Worm (Caenorhabditis elegans): ENCODE data around the gene moa-1.
A peak's percentile ranks its signal among the peaks of the same experiment; 100 is the strongest.

The moa-1 gene

DNA sequence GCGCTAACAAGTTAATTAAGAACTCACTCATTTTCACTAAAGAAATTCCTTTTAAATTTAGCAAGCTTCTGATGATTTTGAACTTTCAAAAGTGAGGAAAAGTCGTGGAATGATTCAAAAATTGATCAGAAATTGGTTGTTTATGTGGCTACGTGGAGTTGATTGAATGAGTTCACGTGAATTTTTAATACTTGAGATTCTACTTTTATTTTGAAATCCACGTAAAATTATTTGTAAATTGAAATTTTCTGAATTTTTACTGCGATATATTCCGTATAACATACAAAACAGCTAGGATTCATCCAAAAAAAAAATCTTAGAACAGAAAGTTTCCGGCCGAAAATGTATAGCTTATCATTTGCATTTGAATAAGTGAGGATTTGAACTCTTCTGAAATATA is at the start of gene moa-1:
Gene moa-1 (minus strand): TSS at position 101 of the 400 bp plus-strand sequence.
- no peak for TF ChIP-seq elt-2 (tag; optimal IDR thresholded peaks at IDR 0.05)
- no peak for TF ChIP-seq unc-30 (tag; optimal IDR thresholded peaks at IDR 0.05)
- TF ChIP-seq fkh-10 (GFP tag; optimal IDR thresholded peaks at IDR 0.05) = no peak
- no peak for TF ChIP-seq dpl-1 (GFP tag; optimal IDR thresholded peaks at IDR 0.05)
- TF ChIP-seq fkh-4 (tag; optimal IDR thresholded peaks at IDR 0.05; ENCODE audit: borderline replicate concordance) = no peak
- TF ChIP-seq unc-62 (GFP tag; optimal IDR thresholded peaks at IDR 0.05) = no peak
- no peak for TF ChIP-seq pax-3 (tag; optimal IDR thresholded peaks at IDR 0.05)
- TF ChIP-seq fkh-8 (tag; optimal IDR thresholded peaks at IDR 0.05) = no peak
- no peak for TF ChIP-seq efl-3 (GFP tag; optimal IDR thresholded peaks at IDR 0.05)
- TF ChIP-seq nhr-90 (tag; optimal IDR thresholded peaks at IDR 0.05; ENCODE audit: poor library complexity) = no peak
- no peak for TF ChIP-seq nhr-47 (tag; optimal IDR thresholded peaks at IDR 0.05)
- TF ChIP-seq nhr-12 (tag; optimal IDR thresholded peaks at IDR 0.05) = no peak
- TF ChIP-seq zip-4 (GFP tag; optimal IDR thresholded peaks at IDR 0.05) = no peak
- no peak for TF ChIP-seq nhr-77 (tag; optimal IDR thresholded peaks at IDR 0.05)

DNA sequence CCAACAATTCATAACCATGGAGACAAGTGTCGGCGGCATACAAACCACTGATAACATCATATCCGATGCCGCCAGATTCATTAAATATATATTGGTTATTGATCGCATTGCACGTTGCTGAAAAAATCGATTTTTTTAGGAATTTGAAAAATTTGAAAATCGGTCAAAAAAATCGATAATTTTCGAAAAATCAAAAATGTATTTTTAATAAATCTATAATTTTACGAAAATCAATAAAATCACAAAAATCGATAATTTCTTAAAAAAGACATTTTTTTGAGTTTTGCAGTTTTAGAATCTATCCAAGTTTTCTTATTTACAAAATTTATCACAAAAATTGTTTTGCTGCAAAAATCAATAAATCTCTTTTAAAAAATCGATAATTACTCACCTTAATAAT is 45.8 kb upstream of the moa-1 start:
- TF ChIP-seq blmp-1 (tag; optimal IDR thresholded peaks at IDR 0.05) = no peak
- TF ChIP-seq nhr-11 (tag; optimal IDR thresholded peaks at IDR 0.05) = no peak
- TF ChIP-seq xbp-1 (tag; optimal IDR thresholded peaks at IDR 0.05) = no peak
- no peak for TF ChIP-seq ama-1 (optimal IDR thresholded peaks at IDR 0.05)
- TF ChIP-seq ceh-90 (tag; optimal IDR thresholded peaks at IDR 0.05) = no peak
- no peak for TF ChIP-seq egl-27 (tag; optimal IDR thresholded peaks at IDR 0.05)

DNA sequence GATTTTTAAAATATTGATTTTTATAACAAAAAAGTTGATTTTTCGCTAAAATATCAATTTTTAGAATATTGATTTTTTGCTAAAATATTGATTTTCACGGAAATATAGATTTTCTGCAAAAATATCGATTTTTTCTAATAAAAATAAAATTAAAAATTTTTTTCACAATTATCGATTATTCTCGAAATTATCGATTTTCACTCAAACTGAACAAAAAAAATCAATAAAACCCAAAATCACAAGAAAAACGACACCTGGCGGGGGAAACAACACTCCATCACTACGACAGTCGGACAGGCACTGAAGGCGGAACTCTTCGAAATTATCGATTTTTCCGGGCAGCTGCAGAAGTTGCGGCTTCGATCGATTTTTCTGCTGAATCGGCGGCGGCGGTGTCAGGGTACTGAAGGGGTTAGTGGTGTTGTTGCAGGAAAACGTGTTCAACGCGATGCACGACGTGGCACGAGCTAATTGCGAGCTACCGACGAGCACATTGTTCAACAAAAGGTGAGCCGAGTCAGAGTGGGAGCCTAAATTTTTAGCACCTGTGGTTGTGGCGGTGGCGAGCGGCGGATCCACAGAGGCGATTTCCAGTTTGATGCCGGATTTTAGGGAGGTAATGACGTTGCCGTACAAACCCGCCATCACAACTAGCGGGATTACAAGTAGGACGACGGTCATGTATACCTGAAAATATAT is 43.6 kb upstream of the moa-1 start:
- TF ChIP-seq swsn-7 (tag; optimal IDR thresholded peaks at IDR 0.05) (no peak), ets-5 (GFP tag; IDR thresholded peaks at IDR 0.05) (no peak), Y116A8C.19 (tag; optimal IDR thresholded peaks at IDR 0.05; ENCODE audit: borderline replicate concordance) (no peak), unc-86 (tag; optimal IDR thresholded peaks at IDR 0.05) (no peak), nhr-77 (tag; optimal IDR thresholded peaks at IDR 0.05) (no peak), mef-2 (tag; optimal IDR thresholded peaks at IDR 0.05) (no peak), ces-1 (GFP tag; optimal IDR thresholded peaks at IDR 0.05) (no peak), dsc-1 (tag; optimal IDR thresholded peaks at IDR 0.05) (no peak), nhr-20 (tag; optimal IDR thresholded peaks at IDR 0.05) (no peak), nhr-85 (tag) (no peak), lin-39 (tag; optimal IDR thresholded peaks at IDR 0.05) (no peak), jun-1 (tag; optimal IDR thresholded peaks at IDR 0.05) (no peak), C04F5.9 (tag; optimal IDR thresholded peaks at IDR 0.05) (no peak), hpl-2 (GFP tag; optimal IDR thresholded peaks at IDR 0.05) (no peak), irx-1 (tag; optimal IDR thresholded peaks at IDR 0.05) (no peak), C34B4.2 (tag; optimal IDR thresholded peaks at IDR 0.05) (no peak), lin-15B (tag; optimal IDR thresholded peaks at IDR 0.05) (no peak), vab-15 (tag; optimal IDR thresholded peaks at IDR 0.05) (no peak)

DNA sequence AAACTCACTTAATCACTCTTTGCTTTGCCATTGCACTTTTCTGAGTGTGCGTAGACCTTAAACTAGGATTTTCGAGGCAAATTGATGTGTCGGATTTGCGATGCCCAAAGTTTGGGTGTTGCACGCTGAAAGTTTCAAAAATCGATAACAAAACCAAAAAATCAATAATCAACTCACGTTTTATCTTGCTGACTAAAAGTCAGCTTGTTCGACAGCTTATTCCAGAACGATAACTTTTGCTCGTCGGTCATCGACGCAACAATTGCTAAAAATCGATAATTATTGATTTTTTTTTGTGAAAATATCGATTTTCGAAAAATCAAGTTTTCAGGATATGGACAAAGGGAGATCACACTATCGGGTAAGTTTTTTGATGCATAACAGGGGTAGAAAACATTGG is 42.9 kb upstream of the moa-1 start:
- TF ChIP-seq nhr-85 (tag) = no peak

DNA sequence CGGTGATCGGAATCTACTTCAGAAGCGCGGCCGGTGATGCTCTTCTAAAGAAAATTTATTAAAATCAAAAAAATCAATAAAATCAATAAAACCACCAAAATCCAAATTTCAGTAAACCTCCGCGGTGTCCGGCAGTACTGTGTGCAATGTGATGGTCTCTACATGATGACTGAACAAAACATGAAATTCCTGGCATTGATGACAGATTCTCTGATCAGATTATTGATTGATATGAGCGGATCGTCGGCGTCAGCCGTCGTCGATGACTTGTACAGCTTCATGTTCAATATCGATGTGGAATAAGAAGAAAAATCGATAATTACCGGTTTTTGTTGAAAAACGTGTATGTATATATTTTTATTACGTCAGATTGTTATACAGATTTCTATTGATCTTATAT is 39.2 kb upstream of the moa-1 start:
- no peak for TF ChIP-seq ama-1 (optimal IDR thresholded peaks at IDR 0.05)
- TF ChIP-seq sptf-1 (tag; optimal IDR thresholded peaks at IDR 0.05) = no peak
- TF ChIP-seq F16B12.6 (tag; optimal IDR thresholded peaks at IDR 0.05) = no peak
- TF ChIP-seq efl-1 (optimal IDR thresholded peaks at IDR 0.05) = no peak
- TF ChIP-seq efl-1 (GFP tag; optimal IDR thresholded peaks at IDR 0.05 in 1 of 2) = peak in 1 of 2 experiments; percentile 72
- TF ChIP-seq jun-1 (tag; optimal IDR thresholded peaks at IDR 0.05) = no peak
- TF ChIP-seq hlh-17 (GFP tag; optimal IDR thresholded peaks at IDR 0.05; ENCODE audit: borderline replicate concordance) = no peak
- TF ChIP-seq nhr-85 (tag) = no peak
